Fruit fly (Drosophila melanogaster) whole organism, wandering third instar larva: ENCODE measurements around the gene Tnks.

Experiments
- Abd-B ChIP-seq: fragments of >200 bp; optimal IDR thresholded peaks from 2 replicates; lab custom pipeline; 2017; ENCODE audit warnings: missing biosample characterization, missing genetic modification characterization
- CG9705 ChIP-seq: fragments of 200-800 bp; sonication (Bioruptor generic); optimal IDR thresholded peaks from 2 replicates; lab custom pipeline; 2018; ENCODE audit warnings: missing biosample characterization, mild to moderate bottlenecking, missing genetic modification characterization
- CrebA ChIP-seq: fragments of 200-800 bp; sonication (Bioruptor generic); optimal IDR thresholded peaks from 2 replicates; lab custom pipeline; 2016; ENCODE audit warnings: missing biosample characterization, mild to moderate bottlenecking, missing genetic modification characterization, borderline replicate concordance
- Dfd ChIP-seq: fragments of >200 bp; optimal IDR thresholded peaks from 2 replicates; lab custom pipeline; 2017; ENCODE audit warnings: missing biosample characterization, missing genetic modification characterization
- Dif ChIP-seq: fragments of 200-275, 200-300 bp; sonication (Bioruptor generic); optimal IDR thresholded peaks from 2 replicates; lab custom pipeline; 2018; ENCODE audit warnings: missing biosample characterization, missing genetic modification characterization; ENCODE audit not compliant: partially characterized antibody
- GATAd ChIP-seq: sonication (Bioruptor generic); optimal IDR thresholded peaks from 2 replicates; lab custom pipeline; 2016; ENCODE audit warnings: missing biosample characterization, missing genetic modification characterization
- HLH106 ChIP-seq: fragments of 200-800 bp; optimal IDR thresholded peaks from 3 replicates; lab custom pipeline; 2019; ENCODE audit warnings: missing biosample characterization, mild to moderate bottlenecking, missing genetic modification characterization, moderate library complexity
- Hnf4 ChIP-seq: fragments of 200-800 bp; sonication (Bioruptor generic); optimal IDR thresholded peaks from 2 replicates; lab custom pipeline; 2016; ENCODE audit warnings: missing biosample characterization, mild to moderate bottlenecking, missing genetic modification characterization
- Hr78 ChIP-seq: fragments of >200 bp; optimal IDR thresholded peaks from 2 replicates; lab custom pipeline; 2017; ENCODE audit warnings: missing biosample characterization, missing genetic modification characterization
- Hr83 ChIP-seq: fragments of 200-300 bp; sonication (Bioruptor generic); optimal IDR thresholded peaks from 2 replicates; lab custom pipeline; 2016; ENCODE audit warnings: missing biosample characterization, mild to moderate bottlenecking, missing genetic modification characterization, moderate library complexity; ENCODE audit not compliant: poor library complexity, severe bottlenecking
- Jra ChIP-seq: sonication (Bioruptor generic); optimal IDR thresholded peaks from 2 replicates; lab custom pipeline; 2016; ENCODE audit warnings: missing biosample characterization, missing genetic modification characterization
- Mio ChIP-seq: sonication (Bioruptor generic); optimal IDR thresholded peaks from 2 replicates; lab custom pipeline; 2016; ENCODE audit warnings: missing biosample characterization, missing genetic modification characterization
- Myc ChIP-seq: fragments of >200 bp; optimal IDR thresholded peaks from 2 replicates; lab custom pipeline; 2017
- N ChIP-seq: fragments of >200 bp; optimal IDR thresholded peaks from 2 replicates; lab custom pipeline; 2018; ENCODE audit warnings: missing biosample characterization, missing external identifiers, missing genetic modification characterization
- OdsH ChIP-seq: fragments of 200-800 bp; sonication (Bioruptor generic); optimal IDR thresholded peaks from 2 replicates; lab custom pipeline; 2016; ENCODE audit warnings: missing biosample characterization, mild to moderate bottlenecking, missing genetic modification characterization
- Rel ChIP-seq, 2 experiments: fragments of 200-800 bp; sonication (Bioruptor generic) in 1 of 2; optimal IDR thresholded peaks; 2 replicates in 1 of 2; 3 replicates in 1 of 2; lab custom pipeline; 2016 to 2019; ENCODE audit warnings: mild to moderate bottlenecking in 2 of 2, missing biosample characterization in 2 of 2, missing genetic modification characterization in 2 of 2, moderate library complexity in 1 of 2
- Sp1 ChIP-seq: fragments of 200-800 bp; sonication (Bioruptor generic); optimal IDR thresholded peaks from 3 replicates; lab custom pipeline; 2019; ENCODE audit warnings: missing biosample characterization, mild to moderate bottlenecking, missing genetic modification characterization, moderate library complexity
- Vsx2 ChIP-seq: fragments of 200-300, 225-300 bp; sonication (Bioruptor generic); optimal IDR thresholded peaks from 2 replicates; lab custom pipeline; 2018; ENCODE audit warnings: missing biosample characterization, missing genetic modification characterization; ENCODE audit not compliant: partially characterized antibody
- br ChIP-seq: fragments of 200-800 bp; sonication (Bioruptor generic); optimal IDR thresholded peaks from 2 replicates; lab custom pipeline; 2016; ENCODE audit warnings: missing biosample characterization, missing genetic modification characterization
- dmrt93B ChIP-seq: fragments of 200-800 bp; sonication (Bioruptor generic); optimal IDR thresholded peaks from 2 replicates; lab custom pipeline; 2018; ENCODE audit warnings: missing biosample characterization, mild to moderate bottlenecking, missing genetic modification characterization
- dsf ChIP-seq: sonication (Bioruptor generic); optimal IDR thresholded peaks from 2 replicates; lab custom pipeline; 2016; ENCODE audit warnings: missing biosample characterization, missing genetic modification characterization, borderline replicate concordance
- ey ChIP-seq: fragments of 200-800 bp; sonication (Bioruptor generic); optimal IDR thresholded peaks from 2 replicates; lab custom pipeline; 2016; ENCODE audit warnings: missing biosample characterization, missing genetic modification characterization
- foxo ChIP-seq, 2 experiments: fragments of 200-800 bp; sonication (Bioruptor generic); optimal IDR thresholded peaks; 2 replicates in 1 of 2; 3 replicates in 1 of 2; lab custom pipeline; 2016 to 2017; ENCODE audit warnings: missing biosample characterization in 2 of 2, missing genetic modification characterization in 2 of 2
- fru ChIP-seq: fragments of 200-800 bp; sonication (Bioruptor generic); optimal IDR thresholded peaks from 3 replicates; lab custom pipeline; 2016; ENCODE audit warnings: missing biosample characterization, mild to moderate bottlenecking, missing genetic modification characterization
- h ChIP-seq: fragments of 200-800 bp; sonication (Bioruptor generic); optimal IDR thresholded peaks from 3 replicates; lab custom pipeline; 2016; ENCODE audit warnings: missing biosample characterization, mild to moderate bottlenecking, missing genetic modification characterization
- jim ChIP-seq: fragments of 175-275, 200-325 bp; sonication (Bioruptor generic); optimal IDR thresholded peaks from 2 replicates; lab custom pipeline; 2016; ENCODE audit warnings: missing biosample characterization, mild to moderate bottlenecking, missing genetic modification characterization
- lola ChIP-seq: fragments of >200 bp; optimal IDR thresholded peaks from 2 replicates; lab custom pipeline; 2017; ENCODE audit warnings: missing biosample characterization, missing genetic modification characterization
- pan ChIP-seq: fragments of >200 bp; optimal IDR thresholded peaks from 2 replicates; lab custom pipeline; 2017
- psq ChIP-seq: fragments of 200-800 bp; sonication (Bioruptor generic); optimal IDR thresholded peaks from 3 replicates; lab custom pipeline; 2017; ENCODE audit warnings: missing biosample characterization, mild to moderate bottlenecking, missing genetic modification characterization, moderate library complexity
- rgr ChIP-seq: fragments of 200-800 bp; sonication (Bioruptor generic); optimal IDR thresholded peaks from 3 replicates; lab custom pipeline; 2016; ENCODE audit warnings: missing biosample characterization, mild to moderate bottlenecking, missing genetic modification characterization
- sage ChIP-seq: fragments of 200-800 bp; sonication (Bioruptor generic); optimal IDR thresholded peaks from 2 replicates; lab custom pipeline; 2016; ENCODE audit warnings: missing biosample characterization, mild to moderate bottlenecking, missing genetic modification characterization
- sv ChIP-seq: fragments of 200-800 bp; sonication (Bioruptor generic); optimal IDR thresholded peaks from 3 replicates; lab custom pipeline; 2016; ENCODE audit warnings: missing biosample characterization, missing genetic modification characterization
- tai ChIP-seq: sonication (Bioruptor generic); optimal IDR thresholded peaks from 2 replicates; lab custom pipeline; 2016; ENCODE audit warnings: missing biosample characterization, missing genetic modification characterization
- usp ChIP-seq: fragments of >200 bp; optimal IDR thresholded peaks from 2 replicates; lab custom pipeline; 2017; ENCODE audit warnings: missing biosample characterization, missing genetic modification characterization
- woc ChIP-seq: sonication (Bioruptor generic); optimal IDR thresholded peaks from 2 replicates; lab custom pipeline; 2016; ENCODE audit warnings: missing biosample characterization, mild to moderate bottlenecking, missing genetic modification characterization

Tnks gene

dm6 chr3R:25650417-25650816 is 10.7 kb downstream of the Tnks start:
- TF ChIP-seq Hr83 (GFP tag; lab: Kevin White, UChicago) (no peak), dsf (GFP tag; lab: Kevin White, UChicago) (no peak), Hnf4 (GFP tag; lab: Kevin White, UChicago) (no peak)
- TF ChIP-seq, all 38 proteins: peak for 0

- TF ChIP-seq Myc (lab: Kevin White, UChicago) (no peak), Vsx2 (GFP tag; lab: Kevin White, UChicago) (no peak), GATAd (no peak), ey (GFP tag; lab: Kevin White, UChicago) (no peak), Mio (GFP tag; lab: Kevin White, UChicago) (no peak), h (GFP tag; lab: Kevin White, UChicago) (no peak), jim (GFP tag; lab: Kevin White, UChicago) (no peak), Abd-B (GFP tag; lab: Kevin White, UChicago) (no peak), foxo (GFP tag; optimal IDR thresholded peaks at IDR 0.05; lab: Kevin White, UChicago) (peak in 1 of 2 experiments; percentile 20), pan (no peak), rgr (no peak), Dif (GFP tag; lab: Kevin White, UChicago) (no peak), dmrt93B (GFP tag; lab: Kevin White, UChicago) (no peak), br (GFP tag; lab: Kevin White, UChicago) (no peak), sage (no peak), OdsH (GFP tag; lab: Kevin White, UChicago) (peak; percentile 26), psq (GFP tag; lab: Kevin White, UChicago) (peak; percentile 23), CrebA (GFP tag; lab: Kevin White, UChicago) (no peak), HLH106 (tag; lab: Kevin White, UChicago) (peak; percentile 32), dsf (GFP tag; lab: Kevin White, UChicago) (no peak), CG9705 (no peak)
These were observed 12.9 kb downstream of the Tnks start for dm6 chr3R:25648258-25648606.

dm6 chr3R:25647577-25648257 is 13.4 kb downstream of the Tnks start:
- TF ChIP-seq Abd-B (GFP tag; lab: Kevin White, UChicago) (no peak), Rel (GFP tag; optimal IDR thresholded peaks at IDR 0.05; lab: Kevin White, UChicago) (no peak), Rel (tag; optimal IDR thresholded peaks at IDR 0.05; lab: Kevin White, UChicago) (peak; percentile 36), rgr (peak; percentile 15), Dif (GFP tag; lab: Kevin White, UChicago) (peak; percentile 34), fru (GFP tag; lab: Kevin White, UChicago) (peak; percentile 32), pan (no peak), lola (GFP tag; lab: Kevin White, UChicago) (no peak), Hr83 (GFP tag; lab: Kevin White, UChicago) (peak; percentile 23), br (GFP tag; lab: Kevin White, UChicago) (peak; percentile 17), dmrt93B (GFP tag; lab: Kevin White, UChicago) (peak; percentile 4), woc (peak; percentile 6), Hnf4 (GFP tag; lab: Kevin White, UChicago) (peak; percentile 33), ey (GFP tag; lab: Kevin White, UChicago) (peak; percentile 13), h (GFP tag; lab: Kevin White, UChicago) (peak; percentile 50), CG9705 (no peak), Sp1 (GFP tag; lab: Kevin White, UChicago) (peak; percentile 18), usp (GFP tag; lab: Kevin White, UChicago) (no peak), Myc (lab: Kevin White, UChicago) (no peak)

- TF ChIP-seq pan (no peak), Jra (GFP tag; lab: Kevin White, UChicago) (peak; percentile 92), Sp1 (GFP tag; lab: Kevin White, UChicago) (peak; percentile 85), woc (peak; percentile 97), foxo (GFP tag; optimal IDR thresholded peaks at IDR 0.05; lab: Kevin White, UChicago) (peak in 1 of 2 experiments; percentile 96), usp (GFP tag; lab: Kevin White, UChicago) (no peak), Hr78 (GFP tag; lab: Kevin White, UChicago) (no peak), Hnf4 (GFP tag; lab: Kevin White, UChicago) (peak; percentile 91), fru (GFP tag; lab: Kevin White, UChicago) (peak; percentile 94), Rel (GFP tag; optimal IDR thresholded peaks at IDR 0.05; lab: Kevin White, UChicago) (no peak), Rel (tag; optimal IDR thresholded peaks at IDR 0.05; lab: Kevin White, UChicago) (peak; percentile 85), Dfd (GFP tag; lab: Kevin White, UChicago) (no peak), h (GFP tag; lab: Kevin White, UChicago) (peak; percentile 96), sage (no peak), tai (GFP tag; lab: Kevin White, UChicago) (peak; percentile 92), psq (GFP tag; lab: Kevin White, UChicago) (peak; percentile 90), Mio (GFP tag; lab: Kevin White, UChicago) (peak; percentile 67), GATAd (peak; percentile 74), CG9705 (peak; percentile 87), rgr (peak; percentile 91), Vsx2 (GFP tag; lab: Kevin White, UChicago) (peak; percentile 71), Dif (GFP tag; lab: Kevin White, UChicago) (peak; percentile 46), N (GFP tag; lab: Kevin White, UChicago) (peak; percentile 56), CrebA (GFP tag; lab: Kevin White, UChicago) (peak; percentile 25), lola (GFP tag; lab: Kevin White, UChicago) (no peak), sv (GFP tag; lab: Kevin White, UChicago) (peak; percentile 87), jim (GFP tag; lab: Kevin White, UChicago) (peak; percentile 54), Abd-B (GFP tag; lab: Kevin White, UChicago) (no peak), dmrt93B (GFP tag; lab: Kevin White, UChicago) (peak; percentile 90), br (GFP tag; lab: Kevin White, UChicago) (peak; percentile 94)
These were observed 14.1 kb downstream of the Tnks start for dm6 chr3R:25646882-25647518.
